Worm (Caenorhabditis elegans): ENCODE measurements around the gene ZK218.4.

DNA sequence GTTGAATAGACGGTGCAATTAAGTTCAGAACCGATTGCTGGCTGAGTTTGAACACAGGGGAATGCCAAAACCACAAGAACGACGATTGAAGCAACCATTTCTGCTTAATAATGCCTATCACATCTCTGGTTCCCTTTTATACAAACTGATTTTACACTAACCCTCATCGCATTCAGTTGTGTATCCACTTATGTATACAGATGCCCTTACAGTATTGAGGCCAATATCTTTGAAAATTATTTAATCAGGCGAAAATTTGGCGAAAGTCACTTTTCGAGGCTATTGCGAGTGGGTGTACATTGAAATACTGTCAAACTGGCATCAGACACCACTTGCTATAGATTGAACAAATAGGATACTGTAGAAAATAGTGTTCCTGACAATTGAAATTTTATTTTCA is at the start of gene ZK218.4, which contains the start of gene ZK218.3:
- no peak for TF ChIP-seq ztf-11 (tag; optimal IDR thresholded peaks at IDR 0.05)
- no peak for TF ChIP-seq unc-62 (GFP tag; optimal IDR thresholded peaks at IDR 0.05)
- TF ChIP-seq nhr-12 (tag; optimal IDR thresholded peaks at IDR 0.05): no peak
- TF ChIP-seq nhr-2 (tag; optimal IDR thresholded peaks at IDR 0.05): no peak
- no peak for TF ChIP-seq nhr-28 (tag; optimal IDR thresholded peaks at IDR 0.05)

All from whole organism, mixed stage, embryonic.